Worm (Caenorhabditis elegans) whole organism, L1 larva: ENCODE results near the gene clec-180.

ENCODE experiments used
- lin-15B ChIP-seq: fragments of 150-350 bp; sonication (generic microtip); optimal IDR thresholded peaks from 3 replicates; lab custom pipeline; 2014; ENCODE audit warnings: missing biosample characterization, missing genetic modification characterization
- unc-62 ChIP-seq: fragments of 150-350 bp; optimal IDR thresholded peaks from 2 replicates; lab custom pipeline; 2014; ENCODE audit warnings: missing biosample characterization, missing genetic modification reagents, missing genetic modification characterization
- xbp-1 ChIP-seq: sonication (generic microtip); optimal IDR thresholded peaks from 2 replicates; lab custom pipeline; 2016; ENCODE audit warnings: missing genetic modification characterization, missing compliant biosample characterization

- TF ChIP-seq unc-62, result no peak
- TF ChIP-seq lin-15B (tag; lab: Kevin White, UChicago), result no peak
- TF ChIP-seq xbp-1 (tag; lab: Kevin White, UChicago), result no peak
Measured at ce11 chrIV:7532360-7532759, 36.3 kb upstream of the clec-180 start, which contains the start of gene R05G6.1.
